Fruit fly (Drosophila melanogaster) whole organism, embryonic: ENCODE results near the gene CG14511.

Experiments
- Aef1 ChIP-seq: fragments of 200-800 bp; sonication (Bioruptor generic); IDR thresholded peaks from 3 replicates; pipeline ENCODE4 v1.3.6; 2022; ENCODE audit warnings: missing biosample characterization, missing genetic modification characterization
- Asciz ChIP-seq: fragments of 200-800 bp; sonication (Bioruptor generic); optimal IDR thresholded peaks from 2 replicates; lab custom pipeline; 2017; ENCODE audit warnings: missing biosample characterization, mild to moderate bottlenecking, missing genetic modification characterization, missing genetic modification reagents
- B-H1 ChIP-seq: fragments of 200-800 bp; sonication (Bioruptor generic); IDR thresholded peaks from 3 replicates; pipeline ENCODE4 v1.3.6; 2022; ENCODE audit warnings: missing biosample characterization, missing genetic modification characterization
- BEAF-32 ChIP-seq: fragments of 200-800 bp; sonication (Bioruptor generic); optimal IDR thresholded peaks from 3 replicates; lab custom pipeline; 2017; ENCODE audit warnings: missing biosample characterization, missing genetic modification characterization, mild to moderate bottlenecking, moderate library complexity, missing genetic modification reagents
- CG10209 ChIP-seq: fragments of 200-800 bp; sonication (Bioruptor generic); optimal IDR thresholded peaks from 3 replicates; lab custom pipeline; 2017; ENCODE audit warnings: missing biosample characterization, mild to moderate bottlenecking, missing genetic modification characterization, missing genetic modification reagents
- CG11456 ChIP-seq: fragments of 200-800 bp; sonication (Bioruptor generic); IDR thresholded peaks from 3 replicates; pipeline ENCODE4 v1.3.6; 2022; ENCODE audit warnings: missing biosample characterization, missing genetic modification characterization
- CG12219 ChIP-seq: fragments of 200-800 bp; sonication (Bioruptor generic); optimal IDR thresholded peaks from 3 replicates; lab custom pipeline; 2018; ENCODE audit warnings: missing biosample characterization, mild to moderate bottlenecking, missing genetic modification characterization
- CG13123 ChIP-seq: fragments of 200-800 bp; sonication (Bioruptor generic); optimal IDR thresholded peaks from 2 replicates; lab custom pipeline; 2016; ENCODE audit warnings: missing biosample characterization, missing genetic modification characterization
- CG15269 ChIP-seq: fragments of 200-800 bp; sonication (Bioruptor generic); optimal IDR thresholded peaks from 2 replicates; lab custom pipeline; 2018; ENCODE audit warnings: missing biosample characterization, mild to moderate bottlenecking, missing genetic modification characterization, moderate library complexity
- CG15514 ChIP-seq: fragments of 200-800 bp; sonication (Bioruptor generic); optimal IDR thresholded peaks from 3 replicates; lab custom pipeline; 2017; ENCODE audit warnings: missing biosample characterization, missing genetic modification characterization, mild to moderate bottlenecking, moderate library complexity, missing genetic modification reagents
- CG15601 ChIP-seq: fragments of 200-800 bp; sonication (Bioruptor generic); optimal IDR thresholded peaks from 3 replicates; lab custom pipeline; 2019; ENCODE audit warnings: missing biosample characterization, mild to moderate bottlenecking, missing genetic modification characterization, moderate library complexity
- CG17186 ChIP-seq: fragments of 200-800 bp; sonication (Bioruptor generic); optimal IDR thresholded peaks from 3 replicates; lab custom pipeline; 2017; ENCODE audit warnings: missing biosample characterization, missing genetic modification reagents, missing genetic modification characterization
- CG17328 ChIP-seq: fragments of 200-800 bp; sonication (Bioruptor generic); IDR thresholded peaks from 2 replicates; pipeline ENCODE4 v1.3.6; 2022; ENCODE audit warnings: missing biosample characterization, missing genetic modification characterization
- CG31224 ChIP-seq: fragments of 200-800 bp; sonication (Bioruptor generic); IDR thresholded peaks from 2 replicates; pipeline ENCODE4 v1.3.6; 2022; ENCODE audit warnings: missing biosample characterization, missing genetic modification characterization
- CG42726 ChIP-seq: fragments of 200-800 bp; sonication (Bioruptor generic); IDR thresholded peaks from 2 replicates; pipeline ENCODE4 v1.3.6; 2022; ENCODE audit warnings: missing biosample characterization, missing genetic modification characterization; ENCODE audit not compliant: partially characterized antibody
- CG6175 ChIP-seq: fragments of 200-800 bp; sonication (Bioruptor generic); IDR thresholded peaks from 3 replicates; pipeline ENCODE4 v1.3.6; 2022; ENCODE audit warnings: missing biosample characterization, missing genetic modification characterization
- CG7786 ChIP-seq: fragments of 200-800 bp; sonication (Bioruptor generic); optimal IDR thresholded peaks from 2 replicates; lab custom pipeline; 2016; ENCODE audit warnings: missing biosample characterization, missing genetic modification characterization
- CG7928 ChIP-seq: fragments of 200-800 bp; sonication (Bioruptor generic); optimal IDR thresholded peaks from 2 replicates; lab custom pipeline; 2017; ENCODE audit warnings: missing biosample characterization, mild to moderate bottlenecking, missing genetic modification characterization
- CG8089 ChIP-seq: fragments of 200-800 bp; sonication (Bioruptor generic); optimal IDR thresholded peaks from 3 replicates; lab custom pipeline; 2016; ENCODE audit warnings: missing biosample characterization, missing genetic modification characterization
- CG9609 ChIP-seq: fragments of 200-800 bp; sonication (Bioruptor generic); optimal IDR thresholded peaks from 3 replicates; lab custom pipeline; 2016; ENCODE audit warnings: missing biosample characterization, missing genetic modification characterization
- CG9727 ChIP-seq: fragments of 200-800 bp; sonication (Bioruptor generic); optimal IDR thresholded peaks from 3 replicates; lab custom pipeline; 2017; ENCODE audit warnings: missing biosample characterization, mild to moderate bottlenecking, missing genetic modification characterization
- CG9797 ChIP-seq: fragments of 200-800 bp; sonication (Bioruptor generic); optimal IDR thresholded peaks from 3 replicates; lab custom pipeline; 2018; ENCODE audit warnings: missing biosample characterization, mild to moderate bottlenecking, missing genetic modification characterization
- CG9817 ChIP-seq: fragments of 200-800 bp; sonication (Bioruptor generic); optimal IDR thresholded peaks from 2 replicates; lab custom pipeline; 2018; ENCODE audit warnings: missing biosample characterization, mild to moderate bottlenecking, missing genetic modification characterization, moderate library complexity
- CTCF ChIP-seq: fragments of 200-800 bp; sonication (Bioruptor generic); optimal IDR thresholded peaks from 2 replicates; lab custom pipeline; 2017; ENCODE audit warnings: missing biosample characterization, mild to moderate bottlenecking, missing genetic modification characterization, moderate library complexity
- D19B ChIP-seq: fragments of 200-800 bp; sonication (Bioruptor generic); optimal IDR thresholded peaks from 2 replicates; lab custom pipeline; 2017; ENCODE audit warnings: missing biosample characterization, mild to moderate bottlenecking, missing genetic modification characterization
- Doc2 ChIP-seq: fragments of 200-800 bp; sonication (Bioruptor generic); IDR thresholded peaks from 2 replicates; pipeline ENCODE4 v1.3.6; 2022; ENCODE audit warnings: missing biosample characterization, missing genetic modification characterization
- HHEX ChIP-seq: fragments of 200-800 bp; sonication (Bioruptor generic); optimal IDR thresholded peaks from 3 replicates; lab custom pipeline; 2017; ENCODE audit warnings: missing biosample characterization, mild to moderate bottlenecking, missing genetic modification characterization, missing genetic modification reagents
- HmgZ ChIP-seq: fragments of 200-800 bp; sonication (Bioruptor generic); optimal IDR thresholded peaks from 2 replicates; lab custom pipeline; 2018; ENCODE audit warnings: missing biosample characterization, mild to moderate bottlenecking, missing genetic modification characterization
- Jarid2 ChIP-seq: fragments of 200-800 bp; sonication (Bioruptor generic); optimal IDR thresholded peaks from 3 replicates; lab custom pipeline; 2017; ENCODE audit warnings: mild to moderate bottlenecking, missing biosample characterization, missing genetic modification reagents, missing genetic modification characterization
- Lhr ChIP-seq: fragments of 200-800 bp; sonication (Bioruptor generic); optimal IDR thresholded peaks from 3 replicates; lab custom pipeline; 2017; ENCODE audit warnings: mild to moderate bottlenecking, missing biosample characterization, missing genetic modification reagents, missing genetic modification characterization
- MBD-R2 ChIP-seq: fragments of 200-800 bp; sonication (Bioruptor generic); IDR thresholded peaks from 2 replicates; pipeline ENCODE4 v1.3.6; 2022; ENCODE audit warnings: missing biosample characterization, missing genetic modification characterization
- Neu2 ChIP-seq: fragments of 200-800 bp; sonication (Bioruptor generic); optimal IDR thresholded peaks from 3 replicates; lab custom pipeline; 2016; ENCODE audit warnings: missing biosample characterization, missing genetic modification characterization, borderline replicate concordance
- Nf-YB ChIP-seq: fragments of 200-800 bp; sonication (Bioruptor generic); optimal IDR thresholded peaks from 3 replicates; lab custom pipeline; 2019; ENCODE audit warnings: missing biosample characterization, mild to moderate bottlenecking, missing genetic modification characterization, moderate library complexity
- NfI ChIP-seq: fragments of 200-800 bp; sonication (Bioruptor generic); optimal IDR thresholded peaks from 3 replicates; lab custom pipeline; 2018; ENCODE audit warnings: missing biosample characterization, mild to moderate bottlenecking, missing genetic modification characterization, moderate library complexity
- Sry-β ChIP-seq: fragments of 200-800 bp; sonication (Bioruptor generic); optimal IDR thresholded peaks from 2 replicates; lab custom pipeline; 2018; ENCODE audit warnings: missing biosample characterization, mild to moderate bottlenecking, missing genetic modification characterization, moderate library complexity
- ab ChIP-seq: fragments of 200-800 bp; sonication (Bioruptor generic); optimal IDR thresholded peaks from 2 replicates; lab custom pipeline; 2016; ENCODE audit warnings: missing biosample characterization, missing genetic modification characterization
- abd-A ChIP-seq: fragments of 200-800 bp; sonication (Bioruptor generic); optimal IDR thresholded peaks from 3 replicates; lab custom pipeline; 2019; ENCODE audit warnings: missing biosample characterization, mild to moderate bottlenecking, missing genetic modification characterization, moderate library complexity
- ase ChIP-seq: fragments of 200-800 bp; sonication (Bioruptor generic); IDR thresholded peaks from 3 replicates; pipeline ENCODE4 v1.3.6; 2022; ENCODE audit warnings: missing biosample characterization, missing genetic modification characterization
- croc ChIP-seq: fragments of 200-800 bp; sonication (Bioruptor generic); conservative IDR thresholded peaks from 3 replicates; pipeline ENCODE4 v1.3.6; 2022; ENCODE audit warnings: missing biosample characterization, missing genetic modification characterization
- crol ChIP-seq: fragments of 200-800 bp; sonication (Bioruptor generic); IDR thresholded peaks from 2 replicates; pipeline ENCODE4 v1.3.6; 2022; ENCODE audit warnings: missing biosample characterization, missing genetic modification characterization
- dimm ChIP-seq: fragments of 200-800 bp; sonication (Bioruptor generic); IDR thresholded peaks from 2 replicates; pipeline ENCODE4 v1.3.6; 2022; ENCODE audit warnings: missing biosample characterization, missing genetic modification characterization
- exex ChIP-seq: fragments of 200-800 bp; sonication (Bioruptor generic); optimal IDR thresholded peaks from 4 replicates; lab custom pipeline; 2018; ENCODE audit warnings: missing biosample characterization, mild to moderate bottlenecking, missing genetic modification characterization, moderate library complexity
- gcm2 ChIP-seq: fragments of 200-800 bp; sonication (Bioruptor generic); optimal IDR thresholded peaks from 2 replicates; lab custom pipeline; 2016; ENCODE audit warnings: missing biosample characterization, missing genetic modification characterization
- grau ChIP-seq: fragments of 200-800 bp; optimal IDR thresholded peaks from 3 replicates; lab custom pipeline; 2019; ENCODE audit warnings: missing biosample characterization, mild to moderate bottlenecking, missing genetic modification characterization, moderate library complexity
- gsb-n ChIP-seq: fragments of 200-800 bp; sonication (Bioruptor generic); optimal IDR thresholded peaks from 3 replicates; lab custom pipeline; 2018; ENCODE audit warnings: missing biosample characterization, mild to moderate bottlenecking, missing genetic modification characterization
- pan ChIP-seq, 4 experiments: fragments of >200 bp in 3 of 4; fragments of 200-800 bp in 1 of 4; sonication (Bioruptor generic) in 1 of 4; optimal IDR thresholded peaks in 3 of 4; IDR thresholded peaks in 1 of 4; 2 replicates each; pipeline versions ENCODE4 v1.3.6 to Lab custom; 2017 to 2022; ENCODE audit warnings: missing biosample characterization in 2 of 4, missing genetic modification characterization in 2 of 4, mixed read lengths in 1 of 4
- pho ChIP-seq: fragments of 200-800 bp; sonication (Bioruptor generic); optimal IDR thresholded peaks from 2 replicates; lab custom pipeline; 2016; ENCODE audit warnings: missing biosample characterization, missing genetic modification characterization
- sc ChIP-seq, 3 experiments: fragments of >200 bp in 2 of 3; fragments of 200-800 bp in 1 of 3; sonication (Bioruptor generic) in 1 of 3; optimal IDR thresholded peaks; 2 replicates in 2 of 3; 3 replicates in 1 of 3; lab custom pipeline; 2017; ENCODE audit warnings: mild to moderate bottlenecking in 1 of 3, missing biosample characterization in 1 of 3, missing genetic modification characterization in 1 of 3, missing genetic modification reagents in 1 of 3
- sug ChIP-seq: fragments of 200-800 bp; optimal IDR thresholded peaks from 2 replicates; lab custom pipeline; 2019; ENCODE audit warnings: missing biosample characterization, mild to moderate bottlenecking, missing genetic modification characterization, moderate library complexity
- tna ChIP-seq: fragments of 200-800 bp; sonication (Bioruptor generic); IDR thresholded peaks from 2 replicates; pipeline ENCODE4 v1.3.6; 2022; ENCODE audit warnings: missing biosample characterization, missing genetic modification characterization; ENCODE audit not compliant: partially characterized antibody

Gene CG14511

DNA sequence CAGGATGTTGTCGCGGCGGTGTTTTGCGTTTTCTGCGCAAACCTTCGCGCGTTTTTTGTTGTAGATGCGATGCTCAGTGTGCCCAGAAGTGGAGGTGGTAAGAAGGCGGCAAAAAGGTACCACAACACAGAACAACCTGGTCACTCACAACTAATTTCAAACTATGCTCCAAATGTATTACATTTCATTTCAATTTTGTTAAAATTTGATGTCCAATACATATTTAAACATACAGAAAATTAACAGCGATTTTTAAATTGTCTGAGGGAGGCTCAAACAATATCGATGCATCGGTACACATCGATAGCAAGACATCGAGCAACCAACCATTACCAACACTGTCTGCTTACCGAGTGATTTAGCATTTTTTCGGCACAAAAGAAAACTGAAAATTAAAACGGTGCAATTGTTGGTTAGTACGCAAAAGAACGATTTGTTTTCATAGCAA lies 6.5 kb upstream of the CG14511 start, which contains the start of the genes Slbp and Rpn2 (continued):
- TF ChIP-seq CG8089 (GFP tag; lab: Kevin White, UChicago) (no peak), CG9727 (peak; percentile 45), CG7786 (peak; percentile 55), croc (GFP tag; lab: Robert Waterston, UW) (no peak), CG10209 (peak; percentile 1), crol (GFP tag; lab: Robert Waterston, UW) (no peak), CG12219 (GFP tag; lab: Kevin White, UChicago) (no peak), CG31224 (no peak), Nf-YB (GFP tag; lab: Kevin White, UChicago) (no peak), abd-A (tag; lab: Kevin White, UChicago) (no peak), CG42726 (peak; percentile 87), CTCF (no peak), MBD-R2 (GFP tag; lab: Robert Waterston, UW) (peak; percentile 90), CG11456 (GFP tag; lab: Robert Waterston, UW) (no peak), ase (GFP tag; lab: Robert Waterston, UW) (no peak), sc (optimal IDR thresholded peaks at IDR 0.05; lab: Kevin White, UChicago) (no peak), sc (GFP tag; optimal IDR thresholded peaks at IDR 0.05; lab: Kevin White, UChicago) (no peak), HHEX (GFP tag; lab: Kevin White, UChicago) (peak; percentile 1), exex (tag; lab: Kevin White, UChicago) (peak; percentile 30), D19B (GFP tag; lab: Kevin White, UChicago) (no peak), dimm (no peak), Neu2 (GFP tag; lab: Kevin White, UChicago) (no peak), CG17186 (GFP tag; lab: Kevin White, UChicago) (peak; percentile 90), HmgZ (tag; lab: Kevin White, UChicago) (peak; percentile 88), CG15269 (tag; lab: Kevin White, UChicago) (no peak), grau (tag; lab: Kevin White, UChicago) (peak; percentile 50), Sry-β (GFP tag; lab: Kevin White, UChicago) (peak; percentile 24), CG15601 (tag; lab: Kevin White, UChicago) (peak; percentile 10), CG9817 (tag; lab: Kevin White, UChicago) (peak; percentile 19), ab (GFP tag; lab: Kevin White, UChicago) (no peak), pho (GFP tag; lab: Kevin White, UChicago) (peak; percentile 68), Aef1 (no peak), pan (optimal IDR thresholded peaks at IDR 0.05; lab: Kevin White, UChicago) (no peak), pan (GFP tag; optimal IDR thresholded peaks at IDR 0.05 in 1 of 2, IDR thresholded peaks at IDR 0.05 in 1 of 2) (no peak), tna (GFP tag; lab: Robert Waterston, UW) (peak; percentile 74), BEAF-32 (GFP tag; lab: Kevin White, UChicago) (peak; percentile 97), Asciz (GFP tag; lab: Kevin White, UChicago) (no peak), sug (tag; lab: Kevin White, UChicago) (peak; percentile 42), B-H1 (GFP tag; lab: Robert Waterston, UW) (no peak), CG9797 (GFP tag; lab: Kevin White, UChicago) (peak; percentile 97), CG17328 (GFP tag; lab: Robert Waterston, UW) (no peak), CG7928 (GFP tag; lab: Kevin White, UChicago) (peak; percentile 16), Lhr (GFP tag; lab: Kevin White, UChicago) (peak; percentile 41), gsb-n (no peak), CG6175 (GFP tag; lab: Robert Waterston, UW) (no peak), CG15514 (peak; percentile 55), gcm2 (GFP tag; lab: Kevin White, UChicago) (no peak), NfI (GFP tag; lab: Kevin White, UChicago) (peak; percentile 55), Jarid2 (GFP tag; lab: Kevin White, UChicago) (no peak), CG9609 (GFP tag; lab: Kevin White, UChicago) (peak; percentile 65), Doc2 (GFP tag; lab: Robert Waterston, UW) (no peak), CG13123 (no peak)
